Worm (Caenorhabditis elegans): ENCODE results near the gene spig-4.

- TF ChIP-seq ama-1 (optimal IDR thresholded peaks at IDR 0.05): no peak
- TF ChIP-seq pqm-1 (tag; optimal IDR thresholded peaks at IDR 0.05): no peak
- TF ChIP-seq K09A11.1 (tag; optimal IDR thresholded peaks at IDR 0.05; ENCODE audit: insufficient read depth): no peak
- TF ChIP-seq C38D4.7 (GFP tag; optimal IDR thresholded peaks at IDR 0.05): no peak
- no peak for TF ChIP-seq unc-42 (tag; optimal IDR thresholded peaks at IDR 0.05)
- no peak for TF ChIP-seq pha-4 (tag; optimal IDR thresholded peaks at IDR 0.05)
- no peak for TF ChIP-seq pros-1 (tag; optimal IDR thresholded peaks at IDR 0.05)
- TF ChIP-seq sox-4 (tag; optimal IDR thresholded peaks at IDR 0.05): no peak
- no peak for TF ChIP-seq ceh-24 (tag; optimal IDR thresholded peaks at IDR 0.05)
- TF ChIP-seq ceh-2 (tag; optimal IDR thresholded peaks at IDR 0.05): no peak
These were observed 21.1 kb upstream of the spig-4 start, which contains the start of gene F47B8.5 for ce11 chrV:14327776-14328175.

All from whole organism, late embryonic.